Fruit fly (Drosophila melanogaster): ENCODE data around the gene CG11601.

DNA sequence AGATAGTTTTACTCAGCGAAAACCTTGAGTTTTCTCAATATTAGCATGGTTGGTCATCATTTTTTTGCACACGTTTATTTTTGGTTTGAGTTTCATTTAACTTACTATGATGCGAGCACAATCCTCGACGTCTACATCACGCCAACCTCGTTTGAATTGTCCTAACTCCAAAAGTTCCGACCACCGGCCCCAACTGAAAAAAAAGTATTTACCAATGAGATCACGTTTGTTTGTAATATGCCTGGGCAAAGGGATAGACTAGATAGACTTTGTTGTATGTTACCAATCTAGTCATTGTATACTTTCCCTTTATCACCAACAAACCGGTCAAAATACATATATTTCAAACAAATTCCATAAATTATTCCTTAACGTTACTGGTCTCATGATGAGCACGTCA, 50.9 kb downstream of the CG11601 start, which contains the start of gene CG13693:
- TF ChIP-seq Clk (GFP tag; optimal IDR thresholded peaks at IDR 0.05), result no peak
- TF ChIP-seq CG11617 (GFP tag; optimal IDR thresholded peaks at IDR 0.05), result no peak
- no peak for TF ChIP-seq toe (GFP tag; optimal IDR thresholded peaks at IDR 0.05)
- TF ChIP-seq cic (GFP tag; optimal IDR thresholded peaks at IDR 0.05), result no peak
- no peak for TF ChIP-seq cnc (optimal IDR thresholded peaks at IDR 0.05)

All from whole organism, adult.